Fruit fly (Drosophila melanogaster): ENCODE data around the gene Ir76a.

Ir76a gene

dm6 chr3L:19791688-19792073, 7.4 kb upstream of the Ir76a start (continued):
- TF ChIP-seq Antp (GFP tag; optimal IDR thresholded peaks at IDR 0.05) (no peak), sisA (GFP tag; IDR thresholded peaks at IDR 0.05) (no peak), eve (GFP tag; optimal IDR thresholded peaks at IDR 0.05) (no peak), sob (GFP tag; IDR thresholded peaks at IDR 0.05) (no peak), CTCF (GFP tag; optimal IDR thresholded peaks at IDR 0.05) (no peak), CG8924 (tag; optimal IDR thresholded peaks at IDR 0.05) (peak; percentile 12), Dek (tag; optimal IDR thresholded peaks at IDR 0.05) (no peak), Bgb (GFP tag; IDR thresholded peaks at IDR 0.05; ENCODE audit: partially characterized antibody) (peak; percentile 31; the same call in 1 of the 2 replicates), Sry-β (GFP tag; optimal IDR thresholded peaks at IDR 0.05) (no peak), E2f1 (GFP tag; IDR thresholded peaks at IDR 0.05) (0 out of 2 replicates have a peak, but pooled peaks have one; percentile 4), mld (GFP tag; IDR thresholded peaks at IDR 0.05; ENCODE audit: partially characterized antibody) (no peak), Nf-YC (tag; optimal IDR thresholded peaks at IDR 0.05) (no peak), NC2α (GFP tag; optimal IDR thresholded peaks at IDR 0.05) (no peak), tna (GFP tag; IDR thresholded peaks at IDR 0.05; ENCODE audit: partially characterized antibody) (no peak), CG15479 (GFP tag; optimal IDR thresholded peaks at IDR 0.05) (peak; percentile 98), CG3847 (GFP tag; IDR thresholded peaks at IDR 0.05) (no peak), zfh2 (GFP tag; optimal IDR thresholded peaks at IDR 0.05) (no peak), ems (GFP tag; optimal IDR thresholded peaks at IDR 0.05) (no peak), Doc2 (GFP tag; IDR thresholded peaks at IDR 0.05) (no peak), CG6765 (GFP tag; optimal IDR thresholded peaks at IDR 0.05) (no peak), CG8478 (optimal IDR thresholded peaks at IDR 0.05) (no peak), CG18619 (GFP tag; optimal IDR thresholded peaks at IDR 0.05) (no peak), CG11398 (GFP tag; optimal IDR thresholded peaks at IDR 0.05) (peak; percentile 3), Fer3 (tag; optimal IDR thresholded peaks at IDR 0.05) (no peak), CG14710 (tag; optimal IDR thresholded peaks at IDR 0.05) (no peak), Adf1 (GFP tag; IDR thresholded peaks at IDR 0.05) (peak; percentile 97), CG1832 (GFP tag; optimal IDR thresholded peaks at IDR 0.05) (peak; percentile 96), NC2β (GFP tag; optimal IDR thresholded peaks at IDR 0.05) (no peak), Ets65A (GFP tag) (no peak), ATbp (GFP tag; optimal IDR thresholded peaks at IDR 0.05) (peak; percentile 5), CG8281 (tag; optimal IDR thresholded peaks at IDR 0.05) (no peak), CG6654 (GFP tag; optimal IDR thresholded peaks at IDR 0.05) (no peak), CG9797 (GFP tag; optimal IDR thresholded peaks at IDR 0.05) (no peak), CG8089 (GFP tag; optimal IDR thresholded peaks at IDR 0.05) (no peak), pum (GFP tag; optimal IDR thresholded peaks at IDR 0.05) (no peak), CG1603 (tag; optimal IDR thresholded peaks at IDR 0.05) (no peak), mirr (GFP tag; optimal IDR thresholded peaks at IDR 0.05) (peak; percentile 70), dati (GFP tag; IDR thresholded peaks at IDR 0.05) (no peak), Spps (tag; optimal IDR thresholded peaks at IDR 0.05) (no peak), sd (tag; optimal IDR thresholded peaks at IDR 0.05) (peak; percentile 80), kah (GFP tag; optimal IDR thresholded peaks at IDR 0.05) (peak; percentile 38), CG15269 (tag; optimal IDR thresholded peaks at IDR 0.05) (no peak), trh (GFP tag; optimal IDR thresholded peaks at IDR 0.05) (no peak), H15 (GFP tag; IDR thresholded peaks at IDR 0.05) (no peak), cas (GFP tag; IDR thresholded peaks at IDR 0.05) (no peak), CG8944 (GFP tag; optimal IDR thresholded peaks at IDR 0.05) (no peak), CG17385 (GFP tag; optimal IDR thresholded peaks at IDR 0.05) (peak; percentile 15), fu2 (GFP tag; optimal IDR thresholded peaks at IDR 0.05) (no peak), lola (GFP tag; optimal IDR thresholded peaks at IDR 0.05) (no peak), CG11560 (tag; IDR thresholded peaks at IDR 0.05) (no peak), gsb-n (tag; optimal IDR thresholded peaks at IDR 0.05) (no peak), CG17361 (GFP tag; IDR thresholded peaks at IDR 0.05) (no peak), CG7556 (GFP tag; optimal IDR thresholded peaks at IDR 0.05) (no peak)
